Worm (Caenorhabditis elegans) whole organism, late embryonic: ENCODE measurements around the gene F25E5.1.

ENCODE experiments used
- C08G9.2 ChIP-seq: sonication (generic microtip); optimal IDR thresholded peaks from 2 replicates; lab custom pipeline; 2016; ENCODE audit warnings: mild to moderate bottlenecking, missing genetic modification characterization, moderate library complexity, missing compliant biosample characterization
- F13H6.1 ChIP-seq: sonication (generic microtip); optimal IDR thresholded peaks from 2 replicates; lab custom pipeline; 2016; ENCODE audit warnings: missing genetic modification characterization, missing compliant biosample characterization
- Y22D7AL.16 ChIP-seq: sonication (generic microtip); optimal IDR thresholded peaks from 2 replicates; lab custom pipeline; 2016; ENCODE audit warnings: missing genetic modification characterization, missing compliant biosample characterization
- ahr-1 ChIP-seq: sonication (generic microtip); optimal IDR thresholded peaks from 2 replicates; lab custom pipeline; 2016; ENCODE audit warnings: missing genetic modification characterization, missing compliant biosample characterization
- ama-1 ChIP-seq: fragments of 150-350 bp; optimal IDR thresholded peaks from 2 replicates; lab custom pipeline; 2014
- ceh-45 ChIP-seq: fragments of 200-800 bp; sonication (Bioruptor generic); IDR thresholded peaks from 2 replicates; pipeline ENCODE4 v1.3.6; 2022; ENCODE audit warnings: missing genetic modification reagents, missing genetic modification characterization, missing compliant biosample characterization
- ceh-48 ChIP-seq: sonication (generic microtip); optimal IDR thresholded peaks from 2 replicates; lab custom pipeline; 2016; ENCODE audit warnings: missing genetic modification characterization, inconsistent platforms, missing compliant biosample characterization
- ceh-6 ChIP-seq: fragments of 200-800 bp; sonication (Bioruptor generic); optimal IDR thresholded peaks from 2 replicates; lab custom pipeline; 2018; ENCODE audit warnings: mild to moderate bottlenecking, missing genetic modification characterization, missing compliant biosample characterization
- dmd-4 ChIP-seq: sonication (generic microtip); optimal IDR thresholded peaks from 2 replicates; lab custom pipeline; 2016; ENCODE audit warnings: borderline replicate concordance, missing genetic modification characterization, missing compliant biosample characterization
- dve-1 ChIP-seq: sonication (generic microtip); optimal IDR thresholded peaks from 2 replicates; lab custom pipeline; 2017; ENCODE audit warnings: antibody characterized with exemption, mild to moderate bottlenecking, missing genetic modification characterization, missing compliant biosample characterization
- elt-2 ChIP-seq: sonication (generic microtip); optimal IDR thresholded peaks from 2 replicates; lab custom pipeline; 2016; ENCODE audit warnings: missing genetic modification reagents, missing genetic modification characterization, missing compliant biosample characterization
- eyg-1 ChIP-seq: sonication (generic microtip); optimal IDR thresholded peaks from 2 replicates; lab custom pipeline; 2016; ENCODE audit warnings: missing genotype, missing genetic modification characterization, missing compliant biosample characterization
- fkh-10 ChIP-seq: fragments of 150-350 bp; optimal IDR thresholded peaks from 2 replicates; lab custom pipeline; 2014; ENCODE audit warnings: missing biosample characterization, missing genetic modification reagents, missing genetic modification characterization
- hlh-13 ChIP-seq: fragments of 200-800 bp; sonication (Bioruptor generic); optimal IDR thresholded peaks from 2 replicates; lab custom pipeline; 2018; ENCODE audit warnings: mild to moderate bottlenecking, missing genetic modification characterization, missing compliant biosample characterization
- hlh-15 ChIP-seq: sonication (generic microtip); optimal IDR thresholded peaks from 2 replicates; lab custom pipeline; 2016; ENCODE audit warnings: missing genetic modification characterization, missing compliant biosample characterization
- hlh-8 ChIP-seq: sonication (generic microtip); optimal IDR thresholded peaks from 2 replicates; lab custom pipeline; 2016; ENCODE audit warnings: missing genotype, missing genetic modification characterization, missing compliant biosample characterization
- mec-3 ChIP-seq: sonication (generic microtip); optimal IDR thresholded peaks from 2 replicates; lab custom pipeline; 2016; ENCODE audit warnings: borderline replicate concordance, missing genetic modification characterization, missing compliant biosample characterization
- nfya-1 ChIP-seq: sonication (generic microtip); optimal IDR thresholded peaks from 2 replicates; lab custom pipeline; 2017; ENCODE audit warnings: missing genetic modification characterization, mild to moderate bottlenecking, missing compliant biosample characterization, antibody characterized with exemption, moderate library complexity
- npax-4 ChIP-seq: sonication (generic microtip); optimal IDR thresholded peaks from 2 replicates; lab custom pipeline; 2016; ENCODE audit warnings: missing genetic modification characterization, missing compliant biosample characterization
- pag-3 ChIP-seq: sonication (generic microtip); optimal IDR thresholded peaks from 2 replicates; lab custom pipeline; 2016; ENCODE audit warnings: missing compliant biosample characterization, missing genetic modification characterization, borderline replicate concordance
- pat-9 ChIP-seq: fragments of 200-800 bp; sonication (Bioruptor generic); optimal IDR thresholded peaks from 2 replicates; lab custom pipeline; 2018; ENCODE audit warnings: mild to moderate bottlenecking, missing genetic modification characterization, moderate library complexity, missing compliant biosample characterization
- pha-2 ChIP-seq: sonication (generic microtip); optimal IDR thresholded peaks from 2 replicates; lab custom pipeline; 2017; ENCODE audit warnings: mild to moderate bottlenecking, missing genetic modification characterization, missing compliant biosample characterization
- pha-4 ChIP-seq: fragments of 150-350 bp; optimal IDR thresholded peaks from 2 replicates; lab custom pipeline; 2018; ENCODE audit warnings: missing biosample characterization, missing genetic modification reagents, missing genetic modification characterization
- pqm-1 ChIP-seq: sonication (generic microtip); optimal IDR thresholded peaks from 2 replicates; lab custom pipeline; 2016; ENCODE audit warnings: missing genetic modification characterization, missing compliant biosample characterization
- pros-1 ChIP-seq: fragments of 150-350 bp; optimal IDR thresholded peaks from 2 replicates; lab custom pipeline; 2014; ENCODE audit warnings: missing biosample characterization, missing genetic modification reagents, missing genetic modification characterization
- ref-2 ChIP-seq: sonication (generic microtip); optimal IDR thresholded peaks from 2 replicates; lab custom pipeline; 2016; ENCODE audit warnings: missing genetic modification characterization, missing compliant biosample characterization
- sox-2 ChIP-seq: fragments of 200-800 bp; sonication (Bioruptor generic); IDR thresholded peaks from 2 replicates; pipeline ENCODE4 v1.3.6; 2022; ENCODE audit warnings: missing genetic modification reagents, missing genetic modification characterization, missing compliant biosample characterization
- syd-9 ChIP-seq: sonication (generic microtip); optimal IDR thresholded peaks from 2 replicates; lab custom pipeline; 2016; ENCODE audit warnings: mild to moderate bottlenecking, missing genetic modification characterization, moderate library complexity, missing compliant biosample characterization
- tbx-2 ChIP-seq: sonication (generic microtip); optimal IDR thresholded peaks from 2 replicates; lab custom pipeline; 2016; ENCODE audit warnings: missing genetic modification characterization, missing compliant biosample characterization
- tbx-7 ChIP-seq: sonication (generic microtip); optimal IDR thresholded peaks from 2 replicates; lab custom pipeline; 2016; ENCODE audit warnings: missing genotype, missing genetic modification characterization, missing compliant biosample characterization
- unc-42 ChIP-seq: sonication (generic microtip); optimal IDR thresholded peaks from 2 replicates; lab custom pipeline; 2016; ENCODE audit warnings: missing genotype, missing genetic modification characterization, missing compliant biosample characterization
- unc-55 ChIP-seq: sonication (generic microtip); optimal IDR thresholded peaks from 2 replicates; lab custom pipeline; 2017; ENCODE audit warnings: missing biosample characterization, missing genetic modification reagents, missing genetic modification characterization

F25E5.1 gene

DNA sequence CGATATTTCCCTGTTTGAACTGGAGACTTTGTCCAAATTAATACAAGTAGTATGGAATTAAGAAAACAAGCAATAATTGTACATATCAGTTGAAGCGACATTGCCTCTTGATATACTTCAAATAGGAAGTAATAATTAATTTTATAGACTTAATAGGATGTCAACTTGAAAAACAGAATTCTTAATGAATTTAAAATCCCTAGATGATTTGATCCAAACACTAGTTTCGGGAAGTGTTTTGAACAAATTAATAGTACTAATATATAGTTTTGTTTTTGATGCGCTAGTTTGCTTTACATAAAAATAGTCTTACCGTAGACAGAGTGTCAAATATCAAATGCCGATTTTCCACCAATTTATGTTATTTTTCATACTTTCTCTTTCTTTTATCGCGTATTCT is 12.7 kb downstream of the F25E5.1 start, which contains the start of gene str-190:
Gene str-190 (minus strand): TSS at position 101 of the 400 bp plus-strand sequence.
- TF ChIP-seq pat-9 (tag; lab: Kevin White, UChicago) (no peak), dmd-4 (tag; lab: Kevin White, UChicago) (no peak), tbx-7 (tag; lab: Kevin White, UChicago) (no peak), C08G9.2 (tag; lab: Kevin White, UChicago) (no peak), fkh-10 (GFP tag; lab: Kevin White, UChicago) (no peak), pqm-1 (tag; lab: Kevin White, UChicago) (no peak), tbx-2 (tag; lab: Kevin White, UChicago) (no peak), ref-2 (tag; lab: Kevin White, UChicago) (no peak), F13H6.1 (no peak)

DNA sequence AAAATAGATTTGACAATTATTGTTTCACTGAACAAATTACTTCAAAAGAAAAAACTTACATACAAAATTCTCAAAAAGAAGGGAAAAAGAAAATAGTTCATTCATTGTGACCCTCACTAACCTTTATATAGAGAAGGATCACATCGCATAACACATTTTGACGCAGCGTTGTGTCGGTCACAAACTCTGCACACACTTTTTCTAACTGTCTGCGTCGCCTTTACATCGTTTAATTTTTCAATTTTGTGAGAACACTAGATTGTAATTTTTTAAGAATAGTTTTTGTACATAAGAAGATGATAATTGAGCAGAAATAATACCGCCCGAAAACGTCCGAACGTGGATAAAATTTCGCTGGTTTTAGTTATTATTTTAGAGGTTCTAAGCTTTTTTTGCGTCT is 15.3 kb downstream of the F25E5.1 start, which contains the start of gene C18B10.6:
Gene C18B10.6 (minus strand): TSS at position 101 of the 400 bp plus-strand sequence.
- no peak for TF ChIP-seq hlh-15 (tag; lab: Kevin White, UChicago)
- TF ChIP-seq dve-1 (tag; lab: Kevin White, UChicago) = no peak

DNA sequence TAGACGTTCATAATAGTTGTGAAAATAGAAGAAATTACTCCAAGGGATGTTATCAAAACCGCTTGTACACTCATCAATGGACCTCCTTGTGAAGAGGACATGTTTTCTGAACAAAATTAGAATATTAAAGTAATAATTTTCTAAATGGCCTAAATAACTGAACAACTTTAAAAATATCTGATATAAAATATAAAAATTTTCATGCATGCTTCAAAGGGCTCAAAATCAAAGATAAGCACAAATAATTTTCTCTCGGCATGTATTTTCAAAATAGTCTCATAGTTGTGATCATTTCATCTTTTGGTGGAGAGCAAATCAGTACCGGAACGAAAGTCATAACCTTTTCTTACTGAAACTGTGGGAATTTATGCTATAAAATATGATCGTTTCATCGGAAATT is 19.3 kb downstream of the F25E5.1 start, which contains the start of gene srbc-8:
Gene srbc-8 (minus strand): TSS at position 101 of the 400 bp plus-strand sequence.
- no peak for TF ChIP-seq pros-1 (tag; lab: Kevin White, UChicago)
- TF ChIP-seq pha-4 (tag; lab: Kevin White, UChicago) = no peak
- no peak for TF ChIP-seq eyg-1
- no peak for TF ChIP-seq mec-3 (tag; lab: Kevin White, UChicago)
- TF ChIP-seq dve-1 (tag; lab: Kevin White, UChicago) = no peak
- no peak for TF ChIP-seq hlh-13 (GFP tag; lab: Kevin White, UChicago)
- no peak for TF ChIP-seq tbx-2 (tag; lab: Kevin White, UChicago)
- no peak for TF ChIP-seq Y22D7AL.16 (tag; lab: Kevin White, UChicago)
- no peak for TF ChIP-seq ama-1 (lab: Kevin White, UChicago)
- TF ChIP-seq pha-2 (tag; lab: Kevin White, UChicago) = no peak
- no peak for TF ChIP-seq pag-3
- no peak for TF ChIP-seq nfya-1 (tag; lab: Kevin White, UChicago)
- TF ChIP-seq unc-55 (GFP tag; lab: Kevin White, UChicago) = no peak

DNA sequence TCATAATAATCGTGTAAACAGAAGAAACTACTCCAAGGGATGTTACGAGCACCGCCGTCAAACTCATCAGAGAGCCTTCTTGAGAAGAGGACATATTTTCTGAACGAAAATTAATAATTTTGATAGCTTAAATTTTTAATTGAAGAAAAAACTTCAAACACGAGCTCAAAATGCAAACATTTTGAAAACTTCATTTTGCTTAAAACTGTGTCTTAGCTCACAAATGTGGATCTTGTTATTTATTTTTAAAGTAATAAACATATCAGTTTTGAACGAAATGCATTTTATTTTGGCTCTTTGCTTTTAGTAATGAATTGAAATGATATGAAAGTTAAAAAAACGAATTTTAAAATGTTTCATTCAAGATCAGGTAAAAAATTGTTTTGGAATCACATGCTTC is 21.8 kb downstream of the F25E5.1 start, which contains the start of gene srbc-7:
Gene srbc-7 (minus strand): TSS at position 101 of the 400 bp plus-strand sequence.
- TF ChIP-seq ceh-45 (GFP tag; lab: Robert Waterston, UW) (no peak), pha-4 (tag; lab: Kevin White, UChicago) (no peak), ceh-48 (tag; lab: Kevin White, UChicago) (no peak), ahr-1 (tag; lab: Kevin White, UChicago) (no peak), ceh-6 (GFP tag; lab: Kevin White, UChicago) (no peak), npax-4 (tag; lab: Kevin White, UChicago) (no peak), hlh-15 (tag; lab: Kevin White, UChicago) (no peak), pros-1 (tag; lab: Kevin White, UChicago) (no peak), elt-2 (tag; lab: Kevin White, UChicago) (no peak)

DNA sequence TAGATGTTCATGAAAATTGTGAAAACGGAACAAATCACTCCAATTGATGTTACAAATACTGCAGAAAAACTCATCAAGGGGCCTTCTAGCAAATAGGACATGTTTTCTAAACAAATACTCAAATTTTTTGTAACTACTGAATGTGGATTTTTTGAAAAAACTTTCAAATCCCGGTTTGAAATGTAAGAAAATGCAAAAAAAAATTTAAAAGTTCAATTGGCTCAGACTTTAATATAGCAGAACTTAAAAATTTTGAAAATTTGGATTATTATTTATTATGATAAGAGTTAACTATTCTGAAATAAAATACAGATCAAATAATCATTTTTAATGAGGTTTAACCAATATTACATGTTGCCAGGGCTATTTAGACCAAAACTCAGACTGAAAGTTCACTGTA is 24.7 kb downstream of the F25E5.1 start, which contains the start of gene srbc-9:
Gene srbc-9 (minus strand): TSS at position 101 of the 400 bp plus-strand sequence.
- no peak for TF ChIP-seq sox-2 (GFP tag; lab: Robert Waterston, UW)
- no peak for TF ChIP-seq syd-9 (tag; lab: Kevin White, UChicago)
- TF ChIP-seq unc-42 (tag; lab: Kevin White, UChicago) = no peak
- TF ChIP-seq hlh-8 (tag; lab: Kevin White, UChicago) = no peak
- TF ChIP-seq npax-4 (tag; lab: Kevin White, UChicago) = no peak
- no peak for TF ChIP-seq pros-1 (tag; lab: Kevin White, UChicago)
- no peak for TF ChIP-seq ceh-45 (GFP tag; lab: Robert Waterston, UW)
- TF ChIP-seq C08G9.2 (tag; lab: Kevin White, UChicago) = no peak
- TF ChIP-seq, all 69 proteins: peak for 0
